Fruit fly (Drosophila melanogaster): ENCODE data around the gene tHMG2.
A peak's percentile ranks its signal among the peaks of the same experiment; 100 is the strongest.

The tHMG2 gene

DNA sequence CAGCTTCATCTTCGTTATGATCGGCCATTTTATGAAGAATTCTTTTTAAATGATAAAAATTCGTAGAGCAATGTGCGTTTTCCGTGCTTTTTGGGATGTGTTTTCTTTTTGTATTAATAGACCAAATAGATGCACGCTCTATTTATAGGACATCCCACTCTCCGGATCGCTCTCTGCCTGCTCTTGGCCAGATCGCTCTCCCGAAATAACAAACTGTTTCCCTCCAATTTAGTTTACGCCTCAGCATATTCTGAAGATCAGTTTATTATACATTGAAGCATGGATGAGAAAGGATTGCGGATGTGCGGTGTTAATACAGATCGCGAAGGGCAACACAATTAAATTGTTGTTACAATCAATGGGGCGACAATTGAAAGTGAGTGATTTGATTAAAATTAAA is 3.9 kb upstream of the tHMG2 start, which contains the start of gene CG5376:
CG5376 (minus strand) TSS at position 101 of the 400 bp plus-strand sequence.
- TF ChIP-seq CG34406 (GFP tag; optimal IDR thresholded peaks at IDR 0.05) (no peak), CG6276 (GFP tag; optimal IDR thresholded peaks at IDR 0.05) (no peak), CG6792 (GFP tag; optimal IDR thresholded peaks at IDR 0.05) (no peak), salr (GFP tag; optimal IDR thresholded peaks at IDR 0.05) (no peak), CG10631 (GFP tag; optimal IDR thresholded peaks at IDR 0.05) (no peak), Sox14 (GFP tag; optimal IDR thresholded peaks at IDR 0.05) (no peak), net (GFP tag; optimal IDR thresholded peaks at IDR 0.05) (no peak), CG16779 (tag; optimal IDR thresholded peaks at IDR 0.05) (no peak), topi (GFP tag; optimal IDR thresholded peaks at IDR 0.05) (no peak), Sox15 (GFP tag; optimal IDR thresholded peaks at IDR 0.05) (no peak), Eip93F (GFP tag; optimal IDR thresholded peaks at IDR 0.05) (no peak), CG11902 (GFP tag; optimal IDR thresholded peaks at IDR 0.05) (no peak), CG11762 (GFP tag; optimal IDR thresholded peaks at IDR 0.05; ENCODE audit: insufficient read depth) (no peak), svp (GFP tag) (no peak), Met (GFP tag; optimal IDR thresholded peaks at IDR 0.05) (no peak), ss (GFP tag; optimal IDR thresholded peaks at IDR 0.05) (no peak), pdm3 (GFP tag; optimal IDR thresholded peaks at IDR 0.05) (no peak), CG32006 (GFP tag; optimal IDR thresholded peaks at IDR 0.05) (no peak), CG1621 (tag; optimal IDR thresholded peaks at IDR 0.05) (no peak), CG4318 (GFP tag; optimal IDR thresholded peaks at IDR 0.05) (no peak)

DNA sequence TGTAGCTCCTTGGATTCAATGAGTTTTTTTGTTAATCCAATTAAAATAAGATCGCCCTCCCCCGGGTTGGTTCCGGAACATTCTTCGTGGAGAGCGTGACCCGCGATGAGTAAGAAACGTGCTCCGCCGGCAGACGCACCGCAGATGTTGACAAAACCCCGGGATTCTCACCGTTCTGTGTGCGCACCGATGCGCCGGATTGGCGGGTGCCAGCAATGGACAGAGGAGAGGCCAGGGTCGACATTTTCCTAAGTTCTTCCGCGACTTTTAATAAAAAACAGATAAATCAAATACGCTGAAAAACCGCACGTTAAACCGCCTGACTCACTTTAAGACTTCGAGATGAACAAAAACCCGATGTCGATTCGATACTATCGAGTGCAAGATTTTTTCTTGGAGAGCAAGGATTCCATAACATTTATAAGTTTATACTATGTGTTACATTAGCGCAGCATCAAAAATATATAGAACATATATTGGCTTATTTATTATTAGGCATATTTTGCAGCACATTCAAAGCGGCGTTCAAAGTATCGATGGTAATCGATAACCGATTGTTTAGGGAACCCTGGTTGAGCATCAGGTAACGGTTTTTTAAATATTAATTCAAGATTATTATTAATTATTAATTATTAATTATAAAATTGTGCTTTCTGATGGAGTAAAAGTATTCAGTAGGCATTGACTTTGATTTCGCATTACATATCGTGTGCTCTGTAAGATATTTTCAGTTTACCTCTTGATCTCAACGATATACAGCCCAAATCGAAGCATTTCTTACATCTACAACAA is 1.5 kb upstream of the tHMG2 start, which contains the start of the genes CCT1 and tHMG1:
CCT1 (minus strand) TSS at position 352 of the 792 bp plus-strand sequence.
tHMG1 (plus strand) TSS at position 742 of the 792 bp plus-strand sequence.
- TF ChIP-seq CG3032 (tag; optimal IDR thresholded peaks at IDR 0.05) = peak; percentile 27
- peak; percentile 13 for TF ChIP-seq CG31627 (GFP tag; optimal IDR thresholded peaks at IDR 0.05)
- peak; percentile 45 for TF ChIP-seq esn (GFP tag; optimal IDR thresholded peaks at IDR 0.05)
- peak; percentile 15 for TF ChIP-seq lz (GFP tag; optimal IDR thresholded peaks at IDR 0.05)
- no peak for TF ChIP-seq CG3919 (GFP tag; optimal IDR thresholded peaks at IDR 0.05)

DNA sequence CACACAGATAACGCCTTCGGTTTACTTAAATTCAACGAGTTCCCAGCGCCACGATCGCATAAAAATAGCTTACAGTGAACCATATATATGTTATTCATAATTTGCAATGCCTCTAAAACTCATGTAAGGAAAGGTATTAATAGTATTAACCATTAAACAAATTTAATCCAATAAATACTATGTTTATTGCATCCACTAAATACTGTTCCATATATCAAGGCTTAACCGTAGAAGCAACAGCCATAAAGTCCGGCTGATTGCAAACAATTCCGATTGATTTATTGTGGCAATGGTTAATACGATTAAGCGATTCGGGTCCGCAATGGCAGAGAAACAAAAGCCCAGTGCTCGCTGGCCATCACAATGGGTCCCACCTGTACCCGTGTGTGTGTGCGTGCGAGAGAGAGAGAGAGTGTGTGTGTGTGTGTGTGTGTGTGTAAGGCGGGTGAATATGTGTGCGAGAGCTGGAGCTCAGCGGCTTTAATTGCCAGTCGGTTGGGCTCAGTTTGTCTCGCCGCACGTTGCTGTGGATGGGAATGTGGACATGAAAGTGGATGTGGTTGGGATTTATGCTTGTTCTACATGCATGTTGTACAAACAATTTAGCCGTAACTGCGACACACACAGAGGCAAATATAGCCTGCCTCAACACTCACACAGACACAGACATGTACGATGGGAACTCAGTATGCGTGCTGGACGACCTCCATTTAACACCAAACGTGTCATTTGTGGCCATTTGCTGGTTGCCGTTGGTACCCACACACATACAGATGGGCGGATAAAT is 2.0 kb downstream of the tHMG2 start:
- TF ChIP-seq Smox (GFP tag; optimal IDR thresholded peaks at IDR 0.05) = no peak
- no peak for TF ChIP-seq CG32006 (GFP tag; optimal IDR thresholded peaks at IDR 0.05)
- TF ChIP-seq Hr4 (GFP tag; optimal IDR thresholded peaks at IDR 0.05) = peak; percentile 18
- TF ChIP-seq achi (GFP tag; optimal IDR thresholded peaks at IDR 0.05) = no peak
- peak; percentile 1 for TF ChIP-seq CG7368 (GFP tag; optimal IDR thresholded peaks at IDR 0.05)
- no peak for TF ChIP-seq CG15336 (GFP tag; IDR thresholded peaks at IDR 0.05)
- peak; percentile 24 for TF ChIP-seq CG16779 (tag; optimal IDR thresholded peaks at IDR 0.05)
- TF ChIP-seq Met (GFP tag; optimal IDR thresholded peaks at IDR 0.05) = no peak
- peak; percentile 21 for TF ChIP-seq CG6792 (GFP tag; optimal IDR thresholded peaks at IDR 0.05)
- no peak for TF ChIP-seq fd85E (GFP tag; optimal IDR thresholded peaks at IDR 0.05)
- TF ChIP-seq Hr38 (GFP tag; optimal IDR thresholded peaks at IDR 0.05) = no peak
- peak; percentile 68 for TF ChIP-seq Eip78C (GFP tag)
- peak; percentile 39 for TF ChIP-seq cyc (GFP tag; optimal IDR thresholded peaks at IDR 0.05)
- TF ChIP-seq salr (GFP tag; optimal IDR thresholded peaks at IDR 0.05) = no peak
- TF ChIP-seq ss (GFP tag; optimal IDR thresholded peaks at IDR 0.05) = no peak
- peak; percentile 20 for TF ChIP-seq topi (GFP tag; optimal IDR thresholded peaks at IDR 0.05)
- TF ChIP-seq eg (GFP tag; IDR thresholded peaks at IDR 0.05) = 0 out of 3 replicates have a peak, but pooled peaks have one; percentile 26
- TF ChIP-seq CG11294 (GFP tag; IDR thresholded peaks at IDR 0.05) = no peak
- no peak for TF ChIP-seq CG4318 (GFP tag; optimal IDR thresholded peaks at IDR 0.05)
- no peak for TF ChIP-seq Sox102F (GFP tag; optimal IDR thresholded peaks at IDR 0.05)
- TF ChIP-seq Sox14 (GFP tag; optimal IDR thresholded peaks at IDR 0.05) = no peak
- TF ChIP-seq CG31627 (GFP tag; optimal IDR thresholded peaks at IDR 0.05) = no peak
- no peak for TF ChIP-seq CG8632 (GFP tag; optimal IDR thresholded peaks at IDR 0.05)
- no peak for TF ChIP-seq fd59A (GFP tag; optimal IDR thresholded peaks at IDR 0.05)
- TF ChIP-seq CG10631 (GFP tag; optimal IDR thresholded peaks at IDR 0.05) = peak; percentile 2
- TF ChIP-seq Ets96B (tag; optimal IDR thresholded peaks at IDR 0.05) = peak; percentile 17
- TF ChIP-seq esn (GFP tag; optimal IDR thresholded peaks at IDR 0.05) = no peak
- no peak for TF ChIP-seq CG1621 (tag; optimal IDR thresholded peaks at IDR 0.05)
- no peak for TF ChIP-seq acj6 (GFP tag; optimal IDR thresholded peaks at IDR 0.05)
- peak; percentile 74 for TF ChIP-seq CG6276 (GFP tag; optimal IDR thresholded peaks at IDR 0.05)
- TF ChIP-seq svp (GFP tag) = no peak
- TF ChIP-seq CG10669 (GFP tag; optimal IDR thresholded peaks at IDR 0.05) = no peak
- no peak for TF ChIP-seq spab (GFP tag; optimal IDR thresholded peaks at IDR 0.05)

Measured in whole organism, prepupa.